Fruit fly (Drosophila melanogaster): ENCODE data around the gene Hsp70Aa.
"Not testable (repeated sequence)": the region's sequence is repeated elsewhere in the genome, so short reads cannot be mapped to it uniquely, and the experiment has no call there.

The Hsp70Aa gene

dm6 chr3R:11968030-11968753, 11.8 kb upstream of the Hsp70Aa start:
- TF ChIP-seq tj (GFP tag; optimal IDR thresholded peaks at IDR 0.05): peak; percentile 69
- TF ChIP-seq CG7101 (tag; optimal IDR thresholded peaks at IDR 0.05): no peak
- peak; percentile 8 for TF ChIP-seq Mnt (GFP tag; optimal IDR thresholded peaks at IDR 0.05)
- peak; percentile 28 for TF ChIP-seq CG12768 (GFP tag; optimal IDR thresholded peaks at IDR 0.05)
- peak; percentile 52 for TF ChIP-seq cic (GFP tag; optimal IDR thresholded peaks at IDR 0.05)
- no peak for TF ChIP-seq bab1 (GFP tag; optimal IDR thresholded peaks at IDR 0.05)
- TF ChIP-seq ovo (GFP tag; optimal IDR thresholded peaks at IDR 0.05): peak; percentile 83

- no peak for TF ChIP-seq cnc (optimal IDR thresholded peaks at IDR 0.05)
- TF ChIP-seq CG7101 (tag; optimal IDR thresholded peaks at IDR 0.05): peak; percentile 39
- no peak for TF ChIP-seq cic (GFP tag; optimal IDR thresholded peaks at IDR 0.05)
- TF ChIP-seq ovo (GFP tag; optimal IDR thresholded peaks at IDR 0.05): no peak
- TF ChIP-seq CG11617 (GFP tag; optimal IDR thresholded peaks at IDR 0.05): peak; percentile 46
- TF ChIP-seq bab1 (GFP tag; optimal IDR thresholded peaks at IDR 0.05): peak; percentile 56
- TF ChIP-seq CG33017 (tag; optimal IDR thresholded peaks at IDR 0.05): no peak
- no peak for TF ChIP-seq Crg-1 (GFP tag; optimal IDR thresholded peaks at IDR 0.05)
- peak; percentile 7 for TF ChIP-seq Hr96 (GFP tag; optimal IDR thresholded peaks at IDR 0.05)
- TF ChIP-seq Clk (GFP tag; optimal IDR thresholded peaks at IDR 0.05): no peak
- no peak for TF ChIP-seq pad (GFP tag; optimal IDR thresholded peaks at IDR 0.05)
- no peak for TF ChIP-seq tj (GFP tag; optimal IDR thresholded peaks at IDR 0.05)
- TF ChIP-seq CG5204 (GFP tag; optimal IDR thresholded peaks at IDR 0.05): peak; percentile 53
- no peak for TF ChIP-seq kay (GFP tag; ENCODE audit: borderline replicate concordance)
- no peak for TF ChIP-seq CG7045 (GFP tag; optimal IDR thresholded peaks at IDR 0.05)
- TF ChIP-seq Mnt (GFP tag; optimal IDR thresholded peaks at IDR 0.05): peak; percentile 24
- TF ChIP-seq toe (GFP tag; optimal IDR thresholded peaks at IDR 0.05): peak; percentile 62
- TF ChIP-seq CG14711 (tag; optimal IDR thresholded peaks at IDR 0.05): peak; percentile 30
- TF ChIP-seq CG12768 (GFP tag; optimal IDR thresholded peaks at IDR 0.05): no peak
- peak; percentile 32 for TF ChIP-seq CG1620 (GFP tag; optimal IDR thresholded peaks at IDR 0.05)
Observed at dm6 chr3R:11967262-11968029, 11.1 kb upstream of the Hsp70Aa start, which contains the start of the genes CG12213 and GC1. CG12213 (minus strand) TSS chr3R:11967691. GC1 (plus strand) TSS chr3R:11967708.

dm6 chr3R:11964000-11964399, 7.7 kb upstream of the Hsp70Aa start:
- TF ChIP-seq ovo (GFP tag; optimal IDR thresholded peaks at IDR 0.05): no peak
- TF ChIP-seq CG7101 (tag; optimal IDR thresholded peaks at IDR 0.05): no peak
- TF ChIP-seq CG7045 (GFP tag; optimal IDR thresholded peaks at IDR 0.05): no peak
- no peak for TF ChIP-seq toe (GFP tag; optimal IDR thresholded peaks at IDR 0.05)
- TF ChIP-seq kay (GFP tag; ENCODE audit: borderline replicate concordance): no peak
- TF ChIP-seq bab1 (GFP tag; optimal IDR thresholded peaks at IDR 0.05): no peak
- no peak for TF ChIP-seq tj (GFP tag; optimal IDR thresholded peaks at IDR 0.05)
- no peak for TF ChIP-seq Mnt (GFP tag; optimal IDR thresholded peaks at IDR 0.05)
- TF ChIP-seq CG1620 (GFP tag; optimal IDR thresholded peaks at IDR 0.05): no peak
- no peak for TF ChIP-seq CG33017 (tag; optimal IDR thresholded peaks at IDR 0.05)
- TF ChIP-seq pad (GFP tag; optimal IDR thresholded peaks at IDR 0.05): no peak
- no peak for TF ChIP-seq CG11617 (GFP tag; optimal IDR thresholded peaks at IDR 0.05)
- no peak for TF ChIP-seq cnc (optimal IDR thresholded peaks at IDR 0.05)
- no peak for TF ChIP-seq Crg-1 (GFP tag; optimal IDR thresholded peaks at IDR 0.05)
- no peak for TF ChIP-seq CG5204 (GFP tag; optimal IDR thresholded peaks at IDR 0.05)
- no peak for TF ChIP-seq CG14711 (tag; optimal IDR thresholded peaks at IDR 0.05)
- no peak for TF ChIP-seq CG12768 (GFP tag; optimal IDR thresholded peaks at IDR 0.05)
- no peak for TF ChIP-seq Clk (GFP tag; optimal IDR thresholded peaks at IDR 0.05)

- TF ChIP-seq CG5204 (GFP tag; optimal IDR thresholded peaks at IDR 0.05): peak; percentile 90
- TF ChIP-seq CG1620 (GFP tag; optimal IDR thresholded peaks at IDR 0.05): peak; percentile 93
- TF ChIP-seq pad (GFP tag; optimal IDR thresholded peaks at IDR 0.05): peak; percentile 72
- TF ChIP-seq ovo (GFP tag; optimal IDR thresholded peaks at IDR 0.05): peak; percentile 86
- TF ChIP-seq Clk (GFP tag; optimal IDR thresholded peaks at IDR 0.05): peak; percentile 80
- peak; percentile 91 for TF ChIP-seq bab1 (GFP tag; optimal IDR thresholded peaks at IDR 0.05)
- peak; percentile 47 for TF ChIP-seq tj (GFP tag; optimal IDR thresholded peaks at IDR 0.05)
- peak; percentile 7 for TF ChIP-seq cic (GFP tag; optimal IDR thresholded peaks at IDR 0.05)
- TF ChIP-seq Hr96 (GFP tag; optimal IDR thresholded peaks at IDR 0.05): peak; percentile 83
- peak; percentile 54 for TF ChIP-seq CG7045 (GFP tag; optimal IDR thresholded peaks at IDR 0.05)
- TF ChIP-seq cnc (optimal IDR thresholded peaks at IDR 0.05): no peak
- peak; percentile 80 for TF ChIP-seq CG7101 (tag; optimal IDR thresholded peaks at IDR 0.05)
- TF ChIP-seq Crg-1 (GFP tag; optimal IDR thresholded peaks at IDR 0.05): peak; percentile 81
- TF ChIP-seq CG12768 (GFP tag; optimal IDR thresholded peaks at IDR 0.05): peak; percentile 60
- peak; percentile 81 for TF ChIP-seq CG11617 (GFP tag; optimal IDR thresholded peaks at IDR 0.05)
- peak; percentile 48 for TF ChIP-seq CG33017 (tag; optimal IDR thresholded peaks at IDR 0.05)
- peak; percentile 69 for TF ChIP-seq CG14711 (tag; optimal IDR thresholded peaks at IDR 0.05)
- TF ChIP-seq Mnt (GFP tag; optimal IDR thresholded peaks at IDR 0.05): peak; percentile 58
- TF ChIP-seq kay (GFP tag; ENCODE audit: borderline replicate concordance): no peak
- peak; percentile 94 for TF ChIP-seq toe (GFP tag; optimal IDR thresholded peaks at IDR 0.05)
Observed at dm6 chr3R:11962739-11963214, 6.4 kb upstream of the Hsp70Aa start, which contains the start of the genes CG3281 and aurA. CG3281 (minus strand) TSS chr3R:11962805. aurA (plus strand) TSS chr3R:11963124.

- not testable (repeated sequence) for TF ChIP-seq Hr96, Clk, CG1620 (GFP tag; optimal IDR thresholded peaks at IDR 0.05)
Observed at dm6 chr3R:11958235-11958634, 1.9 kb upstream of the Hsp70Aa start, which contains the start of gene Hsp70Ab. Hsp70Ab (plus strand) TSS chr3R:11958535.
